Fruit fly (Drosophila melanogaster): Measurements from ENCODE around the gene CG1703.

The CG1703 gene

DNA sequence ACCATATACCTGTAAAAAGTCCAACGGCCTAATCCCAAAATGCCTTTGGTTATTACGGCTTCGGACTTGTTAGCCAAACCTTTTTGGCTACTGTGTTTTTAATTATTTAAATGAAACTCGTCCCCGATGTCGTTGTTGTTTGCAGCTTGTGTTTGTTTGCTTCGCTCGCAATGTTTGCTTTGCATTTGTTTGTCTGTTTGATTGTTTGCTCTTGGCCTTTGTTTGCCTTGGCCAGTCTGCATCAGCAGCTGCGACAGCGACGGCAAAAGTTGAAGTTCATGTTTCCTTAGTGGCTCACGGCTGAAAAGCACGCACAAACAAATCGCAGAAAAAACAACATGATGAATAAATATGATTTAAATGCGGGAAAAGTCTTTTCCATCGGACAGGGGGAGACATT lies 48.7 kb downstream of the CG1703 start:
- TF ChIP-seq foxo (GFP tag; optimal IDR thresholded peaks at IDR 0.05), result peak in 1 of 2 experiments; percentile 37
- TF ChIP-seq Dfd (GFP tag; optimal IDR thresholded peaks at IDR 0.05), result no peak
- TF ChIP-seq Hr83 (GFP tag; optimal IDR thresholded peaks at IDR 0.05; ENCODE audit: poor library complexity, severe bottlenecking), result peak; percentile 63
- peak; percentile 44 for TF ChIP-seq OdsH (GFP tag; optimal IDR thresholded peaks at IDR 0.05)
- peak; percentile 12 for TF ChIP-seq Sp1 (GFP tag; optimal IDR thresholded peaks at IDR 0.05)
- no peak for TF ChIP-seq GATAd (GFP tag; optimal IDR thresholded peaks at IDR 0.05)
- peak; percentile 64 for TF ChIP-seq rgr (GFP tag; optimal IDR thresholded peaks at IDR 0.05)
- TF ChIP-seq Hnf4 (GFP tag; optimal IDR thresholded peaks at IDR 0.05), result peak; percentile 47
- peak; percentile 43 for TF ChIP-seq br (GFP tag; optimal IDR thresholded peaks at IDR 0.05)
- TF ChIP-seq psq (GFP tag; optimal IDR thresholded peaks at IDR 0.05), result peak; percentile 31
- TF ChIP-seq CG32264 (GFP tag; optimal IDR thresholded peaks at IDR 0.05), result no peak
- TF ChIP-seq fru (GFP tag; optimal IDR thresholded peaks at IDR 0.05), result peak; percentile 28
- no peak for TF ChIP-seq tai (GFP tag; optimal IDR thresholded peaks at IDR 0.05)
- TF ChIP-seq dmrt93B (GFP tag; optimal IDR thresholded peaks at IDR 0.05), result peak; percentile 12
- TF ChIP-seq h (GFP tag; optimal IDR thresholded peaks at IDR 0.05), result peak; percentile 56

DNA sequence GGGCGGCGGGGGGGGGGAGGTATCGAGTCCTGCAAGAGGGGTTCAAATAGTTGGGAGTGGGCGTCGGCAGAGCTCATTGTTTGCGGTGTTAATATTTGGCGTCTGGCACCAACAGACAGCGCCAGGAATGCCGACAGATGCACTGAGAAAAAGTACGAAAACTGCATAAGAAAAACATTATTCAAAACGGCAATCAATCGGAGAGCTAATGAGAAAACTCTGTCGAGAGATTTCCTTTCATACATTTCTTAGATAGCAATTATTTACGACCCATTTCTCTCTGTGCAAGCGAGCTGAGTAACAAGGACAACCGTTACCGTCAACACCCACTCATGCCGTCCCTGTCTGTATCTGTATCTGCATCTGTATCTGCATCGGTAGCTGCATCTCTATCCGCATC lies 52.3 kb downstream of the CG1703 start:
- peak; percentile 9 for TF ChIP-seq ey (GFP tag; optimal IDR thresholded peaks at IDR 0.05)
- TF ChIP-seq tai (GFP tag; optimal IDR thresholded peaks at IDR 0.05), result no peak
- no peak for TF ChIP-seq Hr78 (GFP tag; optimal IDR thresholded peaks at IDR 0.05)
- no peak for TF ChIP-seq br (GFP tag; optimal IDR thresholded peaks at IDR 0.05)
- TF ChIP-seq foxo (GFP tag; optimal IDR thresholded peaks at IDR 0.05), result peak in 1 of 2 experiments; percentile 27
- TF ChIP-seq CG9705 (GFP tag; optimal IDR thresholded peaks at IDR 0.05), result no peak
- TF ChIP-seq Myc (optimal IDR thresholded peaks at IDR 0.05), result no peak
- TF ChIP-seq Sp1 (GFP tag; optimal IDR thresholded peaks at IDR 0.05), result no peak
- no peak for TF ChIP-seq Rel (GFP tag; optimal IDR thresholded peaks at IDR 0.05)
- TF ChIP-seq Rel (tag; optimal IDR thresholded peaks at IDR 0.05), result no peak
- TF ChIP-seq Hnf4 (GFP tag; optimal IDR thresholded peaks at IDR 0.05), result no peak
- TF ChIP-seq h (GFP tag; optimal IDR thresholded peaks at IDR 0.05), result peak; percentile 20
- no peak for TF ChIP-seq woc (GFP tag; optimal IDR thresholded peaks at IDR 0.05)
- peak; percentile 13 for TF ChIP-seq HLH106 (tag; optimal IDR thresholded peaks at IDR 0.05)
- no peak for TF ChIP-seq Dif (GFP tag; optimal IDR thresholded peaks at IDR 0.05; ENCODE audit: partially characterized antibody)
- no peak for TF ChIP-seq Jra (GFP tag; optimal IDR thresholded peaks at IDR 0.05)
- no peak for TF ChIP-seq CrebA (GFP tag; optimal IDR thresholded peaks at IDR 0.05; ENCODE audit: borderline replicate concordance)
- TF ChIP-seq jim (GFP tag; optimal IDR thresholded peaks at IDR 0.05), result no peak
- no peak for TF ChIP-seq dl (GFP tag; optimal IDR thresholded peaks at IDR 0.05; ENCODE audit: insufficient read depth in 1 of 2, partially characterized antibody in 2 of 2)
- TF ChIP-seq GATAd (GFP tag; optimal IDR thresholded peaks at IDR 0.05), result no peak
- no peak for TF ChIP-seq CG32264 (GFP tag; optimal IDR thresholded peaks at IDR 0.05)
- TF ChIP-seq usp (GFP tag; optimal IDR thresholded peaks at IDR 0.05), result no peak
- TF ChIP-seq N (GFP tag; optimal IDR thresholded peaks at IDR 0.05), result no peak
- TF ChIP-seq Vsx2 (GFP tag; optimal IDR thresholded peaks at IDR 0.05; ENCODE audit: partially characterized antibody), result no peak
- no peak for TF ChIP-seq Dfd (GFP tag; optimal IDR thresholded peaks at IDR 0.05)

All from whole organism, wandering third instar larva.